Worm (Caenorhabditis elegans): ENCODE measurements around the gene hmg-1.1.

Gene hmg-1.1

DNA sequence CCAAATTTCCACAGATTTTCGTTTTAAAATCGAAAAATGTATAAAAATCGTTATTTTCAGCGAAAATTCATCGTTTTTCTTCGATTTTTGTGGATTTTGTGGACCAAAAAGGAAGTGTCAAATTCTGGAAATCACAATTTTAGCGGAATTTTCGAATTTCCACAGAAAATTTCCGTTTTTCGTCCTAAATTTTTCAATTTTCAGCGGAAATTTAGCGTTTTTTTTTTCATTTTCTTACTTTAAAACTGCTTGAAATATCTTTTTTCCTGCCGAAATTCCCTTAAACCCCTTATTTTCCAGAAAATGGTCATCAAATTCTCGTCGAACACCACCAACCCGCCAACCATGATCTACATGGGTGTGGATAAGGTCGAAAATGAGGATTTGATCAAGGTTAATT lies 1.6 kb downstream of the hmg-1.1 start, which contains the start of gene Y54G11A.2:
Gene Y54G11A.2, plus strand, starts transcription at position 301 of the 400 bp plus-strand sequence.
- TF ChIP-seq lin-13 (tag; optimal IDR thresholded peaks at IDR 0.05) (no peak), unc-62 (GFP tag; optimal IDR thresholded peaks at IDR 0.05) (no peak), nhr-28 (tag; optimal IDR thresholded peaks at IDR 0.05) (no peak), elt-3 (tag; optimal IDR thresholded peaks at IDR 0.05) (no peak), mep-1 (tag; optimal IDR thresholded peaks at IDR 0.05) (no peak), mls-2 (tag; optimal IDR thresholded peaks at IDR 0.05) (no peak), bed-3 (GFP tag; optimal IDR thresholded peaks at IDR 0.05) (no peak), ces-1 (GFP tag; optimal IDR thresholded peaks at IDR 0.05) (no peak), blmp-1 (tag; optimal IDR thresholded peaks at IDR 0.05) (no peak), zip-8 (tag; optimal IDR thresholded peaks at IDR 0.05) (no peak)

DNA sequence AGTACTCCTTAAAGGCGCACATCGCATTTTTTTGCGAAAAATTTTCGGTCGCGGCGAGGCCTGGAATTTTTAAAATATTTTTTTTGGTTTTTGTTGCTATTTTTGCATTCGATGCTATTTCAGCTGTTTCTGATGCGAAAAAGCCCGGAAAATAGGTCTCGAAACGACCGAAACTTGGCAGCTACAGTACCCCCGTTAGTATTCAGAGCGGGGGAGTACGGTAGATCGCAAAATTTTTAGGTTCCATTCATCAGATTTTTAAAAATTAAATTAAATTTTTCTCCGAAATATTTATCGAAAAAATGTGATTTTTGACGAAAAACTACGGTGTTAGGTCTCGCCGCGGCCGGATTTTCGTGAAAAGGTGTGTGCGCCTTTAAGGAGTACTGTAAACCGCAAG lies 5.4 kb downstream of the hmg-1.1 start:
- TF ChIP-seq elt-1 (tag; optimal IDR thresholded peaks at IDR 0.05; ENCODE audit: borderline replicate concordance, insufficient read depth) (no peak), ces-1 (GFP tag; optimal IDR thresholded peaks at IDR 0.05) (no peak), ceh-83 (GFP tag; optimal IDR thresholded peaks at IDR 0.05) (no peak), flh-1 (GFP tag; optimal IDR thresholded peaks at IDR 0.05) (no peak), elt-3 (tag; optimal IDR thresholded peaks at IDR 0.05) (no peak), snpc-4 (tag; optimal IDR thresholded peaks at IDR 0.05) (no peak), drap-1 (GFP tag; optimal IDR thresholded peaks at IDR 0.05) (no peak), nhr-2 (tag; optimal IDR thresholded peaks at IDR 0.05) (no peak)

DNA sequence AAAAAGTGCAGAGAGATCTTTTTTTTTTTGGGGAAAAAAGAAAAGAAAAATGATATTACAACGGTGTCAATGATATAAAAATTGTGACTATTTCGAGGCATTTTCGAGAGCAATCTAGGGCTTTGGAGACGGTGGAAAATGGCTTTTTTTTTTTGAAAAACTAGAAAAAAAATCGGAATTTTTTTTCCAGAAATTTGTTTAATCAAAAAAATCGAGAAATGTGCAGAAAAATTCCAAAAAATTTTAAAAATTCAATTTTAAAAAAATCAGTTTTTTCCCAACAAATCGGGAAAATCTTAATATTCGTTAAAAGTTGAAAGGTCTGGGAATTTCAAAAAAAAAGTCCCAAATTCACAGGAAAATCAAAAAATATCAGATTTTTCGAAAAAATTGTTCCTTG lies 6.3 kb downstream of the hmg-1.1 start, which contains the start of gene Y54G11A.19:
Gene Y54G11A.19, minus strand, starts transcription at position 101 of the 400 bp plus-strand sequence.
- TF ChIP-seq ceh-83 (GFP tag; optimal IDR thresholded peaks at IDR 0.05) (no peak), lsy-2 (tag; optimal IDR thresholded peaks at IDR 0.05) (no peak), zip-8 (tag; optimal IDR thresholded peaks at IDR 0.05) (no peak), unc-39 (tag; optimal IDR thresholded peaks at IDR 0.05) (no peak)

DNA sequence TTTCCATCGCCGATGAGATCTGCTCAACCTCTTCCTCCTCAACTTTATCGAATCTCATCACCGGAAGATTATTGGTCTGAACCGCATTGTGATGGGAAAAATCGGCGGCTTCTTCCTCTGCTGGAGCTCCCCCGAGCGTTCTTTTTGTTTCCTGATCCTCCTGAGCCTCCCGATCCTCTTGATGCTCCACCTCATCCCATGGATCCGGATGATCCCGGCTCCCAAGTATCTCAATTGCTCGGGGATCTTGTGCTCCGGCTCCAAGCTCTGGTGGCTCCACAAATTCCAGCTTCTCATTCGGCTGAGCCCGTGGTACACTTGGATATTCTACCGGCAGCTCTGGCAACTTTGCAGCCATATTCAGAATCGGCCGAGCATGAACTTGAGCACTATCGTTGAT lies 7.4 kb downstream of the hmg-1.1 start:
- TF ChIP-seq elt-3 (tag; optimal IDR thresholded peaks at IDR 0.05), result no peak
- no peak for TF ChIP-seq lin-13 (tag; optimal IDR thresholded peaks at IDR 0.05)
- no peak for TF ChIP-seq ceh-39 (tag; optimal IDR thresholded peaks at IDR 0.05)
- no peak for TF ChIP-seq nhr-237 (tag; optimal IDR thresholded peaks at IDR 0.05)
- no peak for TF ChIP-seq cnd-1 (tag; optimal IDR thresholded peaks at IDR 0.05)
- TF ChIP-seq mep-1 (tag; optimal IDR thresholded peaks at IDR 0.05), result no peak
- TF ChIP-seq lsy-2 (tag; optimal IDR thresholded peaks at IDR 0.05), result no peak
- no peak for TF ChIP-seq zip-8 (tag; optimal IDR thresholded peaks at IDR 0.05)
- no peak for TF ChIP-seq nhr-28 (tag; optimal IDR thresholded peaks at IDR 0.05)
- TF ChIP-seq ceh-83 (GFP tag; optimal IDR thresholded peaks at IDR 0.05), result no peak
- TF ChIP-seq nhr-76 (tag; optimal IDR thresholded peaks at IDR 0.05), result no peak
- no peak for TF ChIP-seq snpc-4 (tag; optimal IDR thresholded peaks at IDR 0.05)
- no peak for TF ChIP-seq ham-2 (GFP tag; optimal IDR thresholded peaks at IDR 0.05)
- no peak for TF ChIP-seq ceh-43 (GFP tag; optimal IDR thresholded peaks at IDR 0.05)

DNA sequence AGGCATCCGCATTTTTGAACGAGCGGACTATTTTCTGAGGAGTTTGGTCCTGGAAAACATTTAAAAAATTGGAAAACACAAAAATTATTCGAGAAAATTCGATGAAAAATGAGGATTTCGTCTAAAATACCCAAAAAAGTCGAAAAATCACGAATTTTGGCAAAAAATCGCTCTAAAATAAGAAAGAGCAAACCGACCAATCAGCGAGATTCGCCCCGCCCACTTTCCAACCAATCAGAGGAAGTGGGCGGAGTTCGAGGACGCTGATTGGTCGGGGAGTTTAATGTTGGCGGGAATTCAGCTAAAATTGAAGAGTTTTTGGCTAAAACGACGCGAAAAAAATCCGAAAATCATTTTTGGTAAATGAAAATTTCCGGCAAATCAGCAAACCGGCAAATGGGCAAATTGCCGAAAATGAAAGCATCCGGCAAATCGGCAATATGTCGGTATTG lies 18.7 kb downstream of the hmg-1.1 start, which contains the start of gene Y54G11A.1:
Gene Y54G11A.1, minus strand, starts transcription at position 51 of the 452 bp plus-strand sequence.
- TF ChIP-seq M03D4.4 (tag; optimal IDR thresholded peaks at IDR 0.05) (no peak), ceh-43 (GFP tag; optimal IDR thresholded peaks at IDR 0.05) (no peak), lin-13 (tag; optimal IDR thresholded peaks at IDR 0.05) (no peak), mls-2 (tag; optimal IDR thresholded peaks at IDR 0.05) (no peak), mab-5 (tag; optimal IDR thresholded peaks at IDR 0.05) (no peak), mep-1 (tag; optimal IDR thresholded peaks at IDR 0.05) (no peak), pha-4 (tag; optimal IDR thresholded peaks at IDR 0.05) (no peak), sptf-1 (tag; optimal IDR thresholded peaks at IDR 0.05) (no peak), lsy-2 (tag; optimal IDR thresholded peaks at IDR 0.05) (no peak), ceh-39 (tag; optimal IDR thresholded peaks at IDR 0.05) (no peak), hlh-1 (tag; optimal IDR thresholded peaks at IDR 0.05) (no peak), nhr-76 (tag; optimal IDR thresholded peaks at IDR 0.05) (no peak), flh-1 (GFP tag; optimal IDR thresholded peaks at IDR 0.05) (no peak), unc-62 (GFP tag; optimal IDR thresholded peaks at IDR 0.05) (no peak), blmp-1 (tag; optimal IDR thresholded peaks at IDR 0.05) (no peak), snpc-4 (tag; optimal IDR thresholded peaks at IDR 0.05) (no peak), bed-3 (GFP tag; optimal IDR thresholded peaks at IDR 0.05) (no peak), cnd-1 (tag; optimal IDR thresholded peaks at IDR 0.05) (no peak)

DNA sequence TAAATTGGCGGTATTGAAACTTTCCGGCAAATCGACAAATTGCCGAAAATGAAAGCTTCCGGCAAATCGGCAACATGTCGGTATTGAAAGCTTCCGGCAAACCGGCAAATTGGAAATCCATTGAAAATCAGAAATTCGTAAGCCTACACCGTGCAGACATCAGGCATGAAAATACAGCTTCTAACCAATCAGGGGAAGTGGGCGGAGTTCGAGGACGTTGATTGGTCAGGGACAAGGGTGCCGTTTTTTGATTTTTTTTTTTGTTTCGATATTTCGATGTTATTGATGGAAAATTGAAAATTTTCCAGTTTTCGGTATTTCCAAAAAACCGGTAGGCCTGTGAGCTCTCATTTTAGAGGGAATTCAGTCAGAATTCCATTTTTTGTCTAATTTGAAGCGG lies 19.3 kb downstream of the hmg-1.1 start:
- TF ChIP-seq cnd-1 (tag; optimal IDR thresholded peaks at IDR 0.05) (no peak), mls-2 (tag; optimal IDR thresholded peaks at IDR 0.05) (no peak), tbx-8 (GFP tag; optimal IDR thresholded peaks at IDR 0.05) (no peak), flh-1 (GFP tag; optimal IDR thresholded peaks at IDR 0.05) (no peak), mep-1 (tag; optimal IDR thresholded peaks at IDR 0.05) (no peak), unc-62 (GFP tag; optimal IDR thresholded peaks at IDR 0.05) (no peak), unc-120 (tag; optimal IDR thresholded peaks at IDR 0.05; ENCODE audit: poor library complexity, severe bottlenecking) (no peak), sem-2 (GFP tag; optimal IDR thresholded peaks at IDR 0.05) (no peak), snpc-4 (tag; optimal IDR thresholded peaks at IDR 0.05) (no peak), ceh-39 (tag; optimal IDR thresholded peaks at IDR 0.05) (no peak), nhr-237 (tag; optimal IDR thresholded peaks at IDR 0.05) (no peak), ceh-43 (GFP tag; optimal IDR thresholded peaks at IDR 0.05) (no peak), lsy-2 (tag; optimal IDR thresholded peaks at IDR 0.05) (no peak), mab-5 (tag; optimal IDR thresholded peaks at IDR 0.05) (no peak), nhr-76 (tag; optimal IDR thresholded peaks at IDR 0.05) (no peak), ces-1 (GFP tag; optimal IDR thresholded peaks at IDR 0.05) (no peak)
